Fruit fly (Drosophila melanogaster) whole organism, embryonic: ENCODE measurements around the gene fit.

Source experiments
- Abd-B ChIP-seq: fragments of 200-800 bp; sonication (Bioruptor generic); optimal IDR thresholded peaks from 2 replicates; lab custom pipeline; 2018; ENCODE audit warnings: missing biosample characterization, mild to moderate bottlenecking, missing genetic modification characterization, moderate library complexity
- Atf-2 ChIP-seq: fragments of 200-800 bp; sonication (Bioruptor generic); optimal IDR thresholded peaks from 2 replicates; lab custom pipeline; 2016; ENCODE audit warnings: missing biosample characterization, missing genetic modification characterization
- BtbVII ChIP-seq: fragments of 200-800 bp; sonication (Bioruptor generic); optimal IDR thresholded peaks from 3 replicates; lab custom pipeline; 2017; ENCODE audit warnings: missing biosample characterization, mild to moderate bottlenecking, missing genetic modification characterization
- CG10267 ChIP-seq: fragments of 200-800 bp; sonication (Bioruptor generic); optimal IDR thresholded peaks from 2 replicates; lab custom pipeline; 2018; ENCODE audit warnings: missing biosample characterization, mild to moderate bottlenecking, missing genetic modification characterization, moderate library complexity
- CG10959 ChIP-seq: fragments of 200-800 bp; sonication (Bioruptor generic); IDR thresholded peaks from 2 replicates; pipeline ENCODE4 v1.3.6; 2022; ENCODE audit warnings: missing biosample characterization, missing genetic modification characterization
- CG12299 ChIP-seq: fragments of 200-800 bp; sonication (Bioruptor generic); optimal IDR thresholded peaks from 2 replicates; lab custom pipeline; 2018; ENCODE audit warnings: missing biosample characterization, mild to moderate bottlenecking, missing genetic modification characterization
- CG12659 ChIP-seq: fragments of 200-800 bp; sonication (Bioruptor generic); optimal IDR thresholded peaks from 3 replicates; lab custom pipeline; 2017; ENCODE audit warnings: mild to moderate bottlenecking, missing biosample characterization, missing genetic modification reagents, missing genetic modification characterization
- CG13424 ChIP-seq: fragments of 200-800 bp; sonication (Bioruptor generic); optimal IDR thresholded peaks from 2 replicates; lab custom pipeline; 2019; ENCODE audit warnings: missing biosample characterization, mild to moderate bottlenecking, missing genetic modification characterization, moderate library complexity
- CG13624 ChIP-seq: fragments of 200-800 bp; sonication (Bioruptor generic); optimal IDR thresholded peaks from 2 replicates; lab custom pipeline; 2016; ENCODE audit warnings: missing biosample characterization, missing genetic modification characterization
- CG14050 ChIP-seq: fragments of 200-800 bp; sonication (Bioruptor generic); IDR thresholded peaks from 3 replicates; pipeline ENCODE4 v1.3.6; 2022; ENCODE audit warnings: missing biosample characterization, missing genetic modification characterization
- CG15011 ChIP-seq: fragments of 200-800 bp; sonication (Bioruptor generic); optimal IDR thresholded peaks from 3 replicates; lab custom pipeline; 2018; ENCODE audit warnings: missing biosample characterization, mild to moderate bottlenecking, missing genetic modification characterization
- CG1529 ChIP-seq: fragments of 200-800 bp; sonication (Bioruptor generic); optimal IDR thresholded peaks from 3 replicates; lab custom pipeline; 2018; ENCODE audit warnings: missing biosample characterization, missing genetic modification characterization
- CG16815 ChIP-seq: fragments of 200-800 bp; sonication (Bioruptor generic); optimal IDR thresholded peaks from 3 replicates; lab custom pipeline; 2017; ENCODE audit warnings: missing biosample characterization, mild to moderate bottlenecking, missing genetic modification characterization
- CG17359 ChIP-seq: fragments of 200-800 bp; sonication (Bioruptor generic); optimal IDR thresholded peaks from 3 replicates; lab custom pipeline; 2018; ENCODE audit warnings: missing biosample characterization, mild to moderate bottlenecking, missing genetic modification characterization, moderate library complexity
- CG17802 ChIP-seq: fragments of 200-800 bp; sonication (Bioruptor generic); optimal IDR thresholded peaks from 2 replicates; lab custom pipeline; 2018; ENCODE audit warnings: missing biosample characterization, mild to moderate bottlenecking, missing genetic modification characterization, moderate library complexity
- CG31365 ChIP-seq: fragments of 200-800 bp; sonication (Bioruptor generic); optimal IDR thresholded peaks from 2 replicates; lab custom pipeline; 2018; ENCODE audit warnings: missing biosample characterization, mild to moderate bottlenecking, missing genetic modification characterization
- CG3163 ChIP-seq: fragments of 200-800 bp; sonication (Bioruptor generic); optimal IDR thresholded peaks from 3 replicates; lab custom pipeline; 2016; ENCODE audit warnings: missing biosample characterization, missing genetic modification characterization
- CG32767 ChIP-seq: fragments of 200-800 bp; sonication (Bioruptor generic); IDR thresholded peaks from 2 replicates; pipeline ENCODE4 v1.3.6; 2022; ENCODE audit warnings: missing biosample characterization, missing genetic modification characterization
- CG4328 ChIP-seq: fragments of 200-800 bp; sonication (Bioruptor generic); optimal IDR thresholded peaks from 3 replicates; lab custom pipeline; 2017; ENCODE audit warnings: missing biosample characterization, missing genetic modification reagents, missing genetic modification characterization
- CG4404 ChIP-seq: fragments of 200-800 bp; sonication (Bioruptor generic); IDR thresholded peaks from 2 replicates; pipeline ENCODE4 v1.3.6; 2022; ENCODE audit warnings: missing biosample characterization, missing genetic modification characterization
- CG4730 ChIP-seq: fragments of 200-800 bp; sonication (Bioruptor generic); IDR thresholded peaks from 2 replicates; pipeline ENCODE4 v1.3.6; 2022; ENCODE audit warnings: missing biosample characterization, missing genetic modification characterization
- CG6272 ChIP-seq: fragments of 200-800 bp; sonication (Bioruptor generic); IDR thresholded peaks from 2 replicates; pipeline ENCODE4 v1.3.6; 2022; ENCODE audit warnings: missing biosample characterization, missing genetic modification characterization
- CG7372 ChIP-seq: fragments of 200-800 bp; sonication (Bioruptor generic); IDR thresholded peaks from 2 replicates; pipeline ENCODE4 v1.3.6; 2022; ENCODE audit warnings: missing biosample characterization, missing genetic modification characterization
- CG8388 ChIP-seq: fragments of 200-800 bp; sonication (Bioruptor generic); optimal IDR thresholded peaks from 2 replicates; lab custom pipeline; 2019; ENCODE audit warnings: missing biosample characterization, mild to moderate bottlenecking, missing genetic modification characterization, moderate library complexity
- CG9932 ChIP-seq: fragments of 200-800 bp; sonication (Bioruptor generic); IDR thresholded peaks from 2 replicates; pipeline ENCODE4 v1.3.6; 2022; ENCODE audit warnings: missing biosample characterization, missing genetic modification characterization
- CrebB ChIP-seq: fragments of 200-800 bp; sonication (Bioruptor generic); optimal IDR thresholded peaks from 3 replicates; lab custom pipeline; 2018; ENCODE audit warnings: missing biosample characterization, mild to moderate bottlenecking, missing genetic modification characterization
- Deaf1 ChIP-seq: fragments of 200-800 bp; optimal IDR thresholded peaks from 3 replicates; lab custom pipeline; 2019; ENCODE audit warnings: missing biosample characterization, mild to moderate bottlenecking, missing genetic modification characterization, moderate library complexity
- Drgx ChIP-seq: fragments of 200-800 bp; sonication (Bioruptor generic); IDR thresholded peaks from 2 replicates; pipeline ENCODE4 v1.3.6; 2022; ENCODE audit warnings: missing biosample characterization, missing genetic modification characterization
- Fer2 ChIP-seq: fragments of 200-800 bp; sonication (Bioruptor generic); optimal IDR thresholded peaks from 2 replicates; lab custom pipeline; 2018; ENCODE audit warnings: missing biosample characterization, mild to moderate bottlenecking, missing genetic modification characterization, moderate library complexity
- Mad ChIP-seq: fragments of 200-800 bp; sonication (Bioruptor generic); optimal IDR thresholded peaks from 2 replicates; lab custom pipeline; 2016; ENCODE audit warnings: missing biosample characterization, missing genetic modification characterization
- Med ChIP-seq: fragments of 200-800 bp; sonication (Bioruptor generic); peaks from one replicate; lab custom pipeline; 2016; ENCODE audit warnings: missing biosample characterization, missing genetic modification characterization, mild to moderate bottlenecking, inconsistent platforms, moderate library complexity
- Mes4 ChIP-seq: fragments of 200-800 bp; sonication (Bioruptor generic); optimal IDR thresholded peaks from 2 replicates; lab custom pipeline; 2016; ENCODE audit warnings: missing biosample characterization, missing genetic modification characterization
- Nf-YA ChIP-seq: fragments of 200-800 bp; sonication (Bioruptor generic); IDR thresholded peaks from 2 replicates; pipeline ENCODE4 v1.3.6; 2022; ENCODE audit warnings: missing biosample characterization, missing genetic modification characterization
- Ravus ChIP-seq: fragments of 200-800 bp; sonication (Bioruptor generic); IDR thresholded peaks from 2 replicates; pipeline ENCODE4 v1.3.6; 2022; ENCODE audit warnings: missing biosample characterization, missing genetic modification characterization
- Sin3A ChIP-seq: fragments of >200 bp; optimal IDR thresholded peaks from 2 replicates; lab custom pipeline; 2018
- ato ChIP-seq: fragments of 200-800 bp; sonication (Bioruptor generic); IDR thresholded peaks from 2 replicates; pipeline ENCODE4 v1.3.6; 2022; ENCODE audit warnings: missing biosample characterization, missing genetic modification characterization; ENCODE audit not compliant: partially characterized antibody
- bbx ChIP-seq: fragments of 200-800 bp; sonication (Bioruptor generic); IDR thresholded peaks from 2 replicates; pipeline ENCODE4 v1.3.6; 2022; ENCODE audit warnings: missing biosample characterization, missing genetic modification characterization; ENCODE audit not compliant: partially characterized antibody
- bcd ChIP-seq: fragments of 200-800 bp; sonication (Bioruptor generic); optimal IDR thresholded peaks from 2 replicates; lab custom pipeline; 2017; ENCODE audit warnings: missing biosample characterization, mild to moderate bottlenecking, missing genetic modification characterization
- bowl ChIP-seq: fragments of 200-800 bp; sonication (Bioruptor generic); IDR thresholded peaks from 2 replicates; pipeline ENCODE4 v1.3.6; 2022; ENCODE audit warnings: missing biosample characterization, missing genetic modification characterization
- caup ChIP-seq: fragments of 200-800 bp; sonication (Bioruptor generic); optimal IDR thresholded peaks from 3 replicates; lab custom pipeline; 2017; ENCODE audit warnings: missing biosample characterization, mild to moderate bottlenecking, missing genetic modification characterization, moderate library complexity; ENCODE audit not compliant: severe bottlenecking
- cg ChIP-seq: fragments of 200-800 bp; sonication (Bioruptor generic); optimal IDR thresholded peaks from 3 replicates; lab custom pipeline; 2019; ENCODE audit warnings: missing biosample characterization, mild to moderate bottlenecking, missing genetic modification characterization, moderate library complexity
- chinmo ChIP-seq: fragments of 200-800 bp; sonication (Bioruptor generic); IDR thresholded peaks from 4 replicates; pipeline ENCODE4 v1.3.6; 2022; ENCODE audit warnings: missing biosample characterization, missing genetic modification characterization; ENCODE audit not compliant: partially characterized antibody
- chn ChIP-seq: fragments of 200-800 bp; sonication (Bioruptor generic); optimal IDR thresholded peaks from 2 replicates; lab custom pipeline; 2016; ENCODE audit warnings: missing biosample characterization, missing genetic modification characterization
- dmrt11E ChIP-seq: fragments of 200-800 bp; sonication (Bioruptor generic); optimal IDR thresholded peaks from 3 replicates; lab custom pipeline; 2018; ENCODE audit warnings: missing biosample characterization, mild to moderate bottlenecking, missing genetic modification characterization, moderate library complexity
- dysf ChIP-seq: fragments of 200-800 bp; sonication (Bioruptor generic); IDR thresholded peaks from 3 replicates; pipeline ENCODE4 v1.3.6; 2022; ENCODE audit warnings: missing biosample characterization, missing genetic modification characterization
- eyg ChIP-seq: fragments of 200-800 bp; sonication (Bioruptor generic); optimal IDR thresholded peaks from 3 replicates; lab custom pipeline; 2016; ENCODE audit warnings: missing biosample characterization, missing genetic modification characterization
- fd64A ChIP-seq: fragments of 200-800 bp; sonication (Bioruptor generic); optimal IDR thresholded peaks from 3 replicates; lab custom pipeline; 2018; ENCODE audit warnings: missing biosample characterization, mild to moderate bottlenecking, missing genetic modification characterization
- insv ChIP-seq, 2 experiments: fragments of 200-800 bp; sonication (Bioruptor generic); optimal IDR thresholded peaks; 3 replicates each; lab custom pipeline; 2016 to 2018; ENCODE audit warnings: missing biosample characterization in 2 of 2, missing genetic modification characterization in 2 of 2
- pb ChIP-seq: fragments of 200-800 bp; sonication (Bioruptor generic); optimal IDR thresholded peaks from 3 replicates; lab custom pipeline; 2016; ENCODE audit warnings: missing biosample characterization, missing genetic modification characterization
- phol ChIP-seq: fragments of 200-800 bp; sonication (Bioruptor generic); optimal IDR thresholded peaks from 3 replicates; lab custom pipeline; 2018; ENCODE audit warnings: missing biosample characterization, mild to moderate bottlenecking, missing genetic modification characterization, moderate library complexity
- pros ChIP-seq: fragments of 200-800 bp; sonication (Bioruptor generic); optimal IDR thresholded peaks from 3 replicates; lab custom pipeline; 2019; ENCODE audit warnings: missing biosample characterization, mild to moderate bottlenecking, missing genetic modification characterization, moderate library complexity
- run ChIP-seq: fragments of 200-800 bp; sonication (Bioruptor generic); optimal IDR thresholded peaks from 3 replicates; lab custom pipeline; 2018; ENCODE audit warnings: missing biosample characterization, mild to moderate bottlenecking, missing genetic modification characterization

Gene fit

dm6 chr3R:21864992-21865391, 19.3 kb downstream of the fit start, which contains the start of gene lsn (continued):
- TF ChIP-seq BtbVII (GFP tag; lab: Kevin White, UChicago) (no peak), Fer2 (tag; lab: Kevin White, UChicago) (no peak), CG1529 (peak; percentile 45), CG13624 (GFP tag; lab: Kevin White, UChicago) (no peak), caup (GFP tag; lab: Kevin White, UChicago) (peak; percentile 51), phol (tag; lab: Kevin White, UChicago) (no peak), pb (no peak), Sin3A (lab: Kevin White, UChicago) (no peak), CG4404 (GFP tag; lab: Robert Waterston, UW) (no peak), CG17359 (tag; lab: Kevin White, UChicago) (no peak), fd64A (GFP tag; lab: Kevin White, UChicago) (no peak), CG14050 (no peak), run (tag; lab: Kevin White, UChicago) (no peak), CG13424 (tag; lab: Kevin White, UChicago) (peak; percentile 29), Atf-2 (GFP tag; lab: Kevin White, UChicago) (no peak), CG10267 (tag; lab: Kevin White, UChicago) (no peak), Mes4 (GFP tag; lab: Kevin White, UChicago) (peak; percentile 14), CG31365 (tag; lab: Kevin White, UChicago) (no peak), dysf (GFP tag; lab: Robert Waterston, UW) (no peak), ato (GFP tag; lab: Robert Waterston, UW) (no peak), CG9932 (GFP tag; lab: Robert Waterston, UW) (no peak), Deaf1 (tag; lab: Kevin White, UChicago) (no peak), CG10959 (GFP tag; lab: Robert Waterston, UW) (no peak), CG8388 (GFP tag; lab: Kevin White, UChicago) (no peak), pros (GFP tag; lab: Kevin White, UChicago) (no peak), CG4328 (no peak), Abd-B (GFP tag; lab: Kevin White, UChicago) (no peak), CG12299 (tag; lab: Kevin White, UChicago) (no peak), bbx (no peak), CrebB (peak; percentile 35), bcd (GFP tag; lab: Kevin White, UChicago) (no peak), CG17802 (tag; lab: Kevin White, UChicago) (no peak), Ravus (no peak), insv (GFP tag; optimal IDR thresholded peaks at IDR 0.05; lab: Kevin White, UChicago) (no peak), CG6272 (GFP tag; lab: Robert Waterston, UW) (no peak), CG15011 (GFP tag; lab: Kevin White, UChicago) (no peak), CG4730 (GFP tag; lab: Robert Waterston, UW) (no peak), cg (GFP tag; lab: Kevin White, UChicago) (no peak), CG7372 (GFP tag; lab: Robert Waterston, UW) (no peak), eyg (no peak), chinmo (GFP tag; lab: Robert Waterston, UW) (no peak), bowl (GFP tag; lab: Robert Waterston, UW) (no peak), chn (GFP tag; lab: Kevin White, UChicago) (no peak), Mad (no peak), dmrt11E (peak; percentile 18), CG12659 (GFP tag; lab: Kevin White, UChicago) (peak; percentile 36), CG32767 (GFP tag; lab: Robert Waterston, UW) (no peak), Nf-YA (GFP tag; lab: Robert Waterston, UW) (no peak), CG3163 (GFP tag; lab: Kevin White, UChicago) (no peak), Drgx (GFP tag; lab: Robert Waterston, UW) (no peak), Med (GFP tag; lab: Kevin White, UChicago) (peak; percentile 30), CG16815 (GFP tag; lab: Kevin White, UChicago) (no peak)
